Fruit fly (Drosophila melanogaster) whole organism, embryonic: ENCODE results near the gene Pi4KIIalpha.

ENCODE experiments used
- CG10366 ChIP-seq: fragments of 200-800 bp; sonication (Bioruptor generic); IDR thresholded peaks from 2 replicates; pipeline ENCODE4 v1.3.6; 2022; ENCODE audit warnings: missing biosample characterization, missing genetic modification characterization
- CG11085 ChIP-seq: fragments of 200-800 bp; sonication (Bioruptor generic); IDR thresholded peaks from 2 replicates; pipeline ENCODE4 v1.3.6; 2022; ENCODE audit warnings: missing biosample characterization, missing genetic modification characterization
- CG12219 ChIP-seq: fragments of 200-800 bp; sonication (Bioruptor generic); optimal IDR thresholded peaks from 3 replicates; lab custom pipeline; 2018; ENCODE audit warnings: missing biosample characterization, mild to moderate bottlenecking, missing genetic modification characterization
- CG13296 ChIP-seq: fragments of 200-800 bp; sonication (Bioruptor generic); optimal IDR thresholded peaks from 3 replicates; lab custom pipeline; 2018; ENCODE audit warnings: missing biosample characterization, mild to moderate bottlenecking, missing genetic modification characterization
- CG15479 ChIP-seq: fragments of 200-800 bp; sonication (Bioruptor generic); optimal IDR thresholded peaks from 3 replicates; lab custom pipeline; 2019; ENCODE audit warnings: missing biosample characterization, mild to moderate bottlenecking, missing genetic modification characterization, moderate library complexity
- CG15601 ChIP-seq: fragments of 200-800 bp; sonication (Bioruptor generic); optimal IDR thresholded peaks from 3 replicates; lab custom pipeline; 2019; ENCODE audit warnings: missing biosample characterization, mild to moderate bottlenecking, missing genetic modification characterization, moderate library complexity
- CG16779 ChIP-seq: fragments of 200-800 bp; sonication (Bioruptor generic); IDR thresholded peaks from 2 replicates; pipeline ENCODE4 v1.3.6; 2022; ENCODE audit warnings: missing biosample characterization, missing genetic modification characterization
- CG17829 ChIP-seq: fragments of 200-800 bp; optimal IDR thresholded peaks from 2 replicates; lab custom pipeline; 2019; ENCODE audit warnings: missing biosample characterization, mild to moderate bottlenecking, missing genetic modification characterization, moderate library complexity
- CG1832 ChIP-seq: fragments of 200-800 bp; sonication (Bioruptor generic); optimal IDR thresholded peaks from 2 replicates; lab custom pipeline; 2017; ENCODE audit warnings: missing biosample characterization, mild to moderate bottlenecking, missing genetic modification characterization, inconsistent platforms
- CG18476 ChIP-seq: fragments of 200-800 bp; sonication (Bioruptor generic); optimal IDR thresholded peaks from 2 replicates; lab custom pipeline; 2016; ENCODE audit warnings: missing biosample characterization, mild to moderate bottlenecking, missing genetic modification characterization
- CG18619 ChIP-seq: fragments of 200-800 bp; sonication (Bioruptor generic); optimal IDR thresholded peaks from 3 replicates; lab custom pipeline; 2017; ENCODE audit warnings: missing biosample characterization, mild to moderate bottlenecking, missing genetic modification characterization
- CG2678 ChIP-seq: fragments of 200-800 bp; sonication (Bioruptor generic); optimal IDR thresholded peaks from 3 replicates; lab custom pipeline; 2019; ENCODE audit warnings: missing biosample characterization, mild to moderate bottlenecking, missing genetic modification characterization, moderate library complexity
- CG2712 ChIP-seq: fragments of 200-800 bp; optimal IDR thresholded peaks from 3 replicates; lab custom pipeline; 2019; ENCODE audit warnings: missing biosample characterization, mild to moderate bottlenecking, missing genetic modification characterization, moderate library complexity
- CG34376 ChIP-seq: fragments of 200-800 bp; sonication (Bioruptor generic); optimal IDR thresholded peaks from 2 replicates; lab custom pipeline; 2018; ENCODE audit warnings: missing biosample characterization, mild to moderate bottlenecking, missing genetic modification characterization
- CG4730 ChIP-seq: fragments of 200-800 bp; sonication (Bioruptor generic); IDR thresholded peaks from 2 replicates; pipeline ENCODE4 v1.3.6; 2022; ENCODE audit warnings: missing biosample characterization, missing genetic modification characterization
- CG7745 ChIP-seq: fragments of 200-800 bp; sonication (Bioruptor generic); optimal IDR thresholded peaks from 2 replicates; lab custom pipeline; 2018; ENCODE audit warnings: missing biosample characterization, mild to moderate bottlenecking, missing genetic modification characterization, moderate library complexity
- CG7839 ChIP-seq: fragments of 200-800 bp; sonication (Bioruptor generic); optimal IDR thresholded peaks from 3 replicates; lab custom pipeline; 2018; ENCODE audit warnings: missing biosample characterization, mild to moderate bottlenecking, missing genetic modification characterization, moderate library complexity
- CG9876 ChIP-seq: fragments of 200-800 bp; sonication (Bioruptor generic); optimal IDR thresholded peaks from 2 replicates; lab custom pipeline; 2016; ENCODE audit warnings: missing biosample characterization, missing genetic modification characterization
- Dip2 ChIP-seq: fragments of 200-800 bp; sonication (Bioruptor generic); IDR thresholded peaks from 2 replicates; pipeline ENCODE4 v1.3.6; 2022; ENCODE audit warnings: missing biosample characterization, missing genetic modification characterization
- Ets65A ChIP-seq: fragments of 200-800 bp; sonication (Bioruptor generic); peaks from one replicate; lab custom pipeline; 2016; ENCODE audit warnings: missing biosample characterization, missing genetic modification characterization
- Ets97D ChIP-seq: fragments of 200-800 bp; sonication (Bioruptor generic); optimal IDR thresholded peaks from 3 replicates; lab custom pipeline; 2016; ENCODE audit warnings: missing biosample characterization, missing genetic modification characterization
- Gsc ChIP-seq: fragments of 200-800 bp; sonication (Bioruptor generic); IDR thresholded peaks from 2 replicates; pipeline ENCODE4 v1.3.6; 2022; ENCODE audit warnings: missing biosample characterization, missing genetic modification characterization
- HHEX ChIP-seq: fragments of 200-800 bp; sonication (Bioruptor generic); optimal IDR thresholded peaks from 3 replicates; lab custom pipeline; 2017; ENCODE audit warnings: missing biosample characterization, mild to moderate bottlenecking, missing genetic modification characterization, missing genetic modification reagents
- Hand ChIP-seq: fragments of 200-800 bp; sonication (Bioruptor generic); optimal IDR thresholded peaks from 2 replicates; lab custom pipeline; 2017; ENCODE audit warnings: mild to moderate bottlenecking, missing biosample characterization, missing genetic modification reagents, missing genetic modification characterization
- Hr3 ChIP-seq: fragments of 200-800 bp; sonication (Bioruptor generic); optimal IDR thresholded peaks from 3 replicates; lab custom pipeline; 2016; ENCODE audit warnings: missing biosample characterization, missing genetic modification characterization
- Hsf ChIP-seq: fragments of 200-800 bp; sonication (Bioruptor generic); optimal IDR thresholded peaks from 3 replicates; lab custom pipeline; 2016; ENCODE audit warnings: missing biosample characterization, missing genetic modification characterization
- MESR4 ChIP-seq: fragments of 200-800 bp; sonication (Bioruptor generic); optimal IDR thresholded peaks from 2 replicates; lab custom pipeline; 2018; ENCODE audit warnings: missing biosample characterization, mild to moderate bottlenecking, missing genetic modification characterization, moderate library complexity
- NK7.1 ChIP-seq: fragments of 200-800 bp; sonication (Bioruptor generic); optimal IDR thresholded peaks from 3 replicates; lab custom pipeline; 2016; ENCODE audit warnings: missing biosample characterization, missing genetic modification characterization
- Nf-YC ChIP-seq: fragments of 200-800 bp; optimal IDR thresholded peaks from 3 replicates; lab custom pipeline; 2019; ENCODE audit warnings: missing biosample characterization, mild to moderate bottlenecking, missing genetic modification characterization, moderate library complexity
- Spps ChIP-seq: fragments of 200-800 bp; sonication (Bioruptor generic); optimal IDR thresholded peaks from 2 replicates; lab custom pipeline; 2018; ENCODE audit warnings: missing biosample characterization, mild to moderate bottlenecking, missing genetic modification characterization
- ase ChIP-seq: fragments of 200-800 bp; sonication (Bioruptor generic); IDR thresholded peaks from 3 replicates; pipeline ENCODE4 v1.3.6; 2022; ENCODE audit warnings: missing biosample characterization, missing genetic modification characterization
- ash1 ChIP-seq: fragments of 200-800 bp; sonication (Bioruptor generic); optimal IDR thresholded peaks from 2 replicates; lab custom pipeline; 2018; ENCODE audit warnings: missing biosample characterization, mild to moderate bottlenecking, missing genetic modification characterization
- bigmax ChIP-seq: fragments of 200-800 bp; sonication (Bioruptor generic); optimal IDR thresholded peaks from 2 replicates; lab custom pipeline; 2018; ENCODE audit warnings: missing biosample characterization, mild to moderate bottlenecking, missing genetic modification characterization
- cas ChIP-seq: fragments of 200-800 bp; sonication (Bioruptor generic); IDR thresholded peaks from 2 replicates; pipeline ENCODE4 v1.3.6; 2022; ENCODE audit warnings: missing biosample characterization, missing genetic modification characterization
- chm ChIP-seq: fragments of 200-800 bp; sonication (Bioruptor generic); IDR thresholded peaks from 2 replicates; pipeline ENCODE4 v1.3.6; 2022; ENCODE audit warnings: missing biosample characterization, missing genetic modification characterization
- crc ChIP-seq: fragments of 200-800 bp; sonication (Bioruptor generic); optimal IDR thresholded peaks from 2 replicates; lab custom pipeline; 2016; ENCODE audit warnings: missing biosample characterization, missing genetic modification characterization
- dimm ChIP-seq: fragments of 200-800 bp; sonication (Bioruptor generic); IDR thresholded peaks from 2 replicates; pipeline ENCODE4 v1.3.6; 2022; ENCODE audit warnings: missing biosample characterization, missing genetic modification characterization
- dpn ChIP-seq, 2 experiments: fragments of 200-800 bp; sonication (Bioruptor generic); optimal IDR thresholded peaks; 3 replicates each; lab custom pipeline; 2016; ENCODE audit warnings: missing biosample characterization in 2 of 2, missing genetic modification characterization in 2 of 2
- h ChIP-seq: fragments of >200 bp; optimal IDR thresholded peaks from 2 replicates; lab custom pipeline; 2017
- ind ChIP-seq: fragments of 200-800 bp; sonication (Bioruptor generic); optimal IDR thresholded peaks from 3 replicates; lab custom pipeline; 2016; ENCODE audit warnings: missing biosample characterization, missing genetic modification characterization
- jumu ChIP-seq: fragments of 200-800 bp; sonication (Bioruptor generic); optimal IDR thresholded peaks from 3 replicates; lab custom pipeline; 2016; ENCODE audit warnings: missing biosample characterization, missing genetic modification characterization
- kni ChIP-seq: fragments of 200-800 bp; sonication (Bioruptor generic); optimal IDR thresholded peaks from 3 replicates; lab custom pipeline; 2017; ENCODE audit warnings: mild to moderate bottlenecking, missing biosample characterization, missing genetic modification reagents, missing genetic modification characterization
- lov ChIP-seq, 2 experiments: fragments of 200-800 bp in 1 of 2; fragments of >200 bp in 1 of 2; sonication (Bioruptor generic) in 1 of 2; IDR thresholded peaks in 1 of 2; optimal IDR thresholded peaks in 1 of 2; 2 replicates in 1 of 2; 3 replicates in 1 of 2; pipeline versions ENCODE4 v1.3.6 to Lab custom; 2017 to 2022; ENCODE audit warnings: missing biosample characterization in 1 of 2, missing genetic modification characterization in 1 of 2
- mirr ChIP-seq: fragments of 200-800 bp; sonication (Bioruptor generic); optimal IDR thresholded peaks from 3 replicates; lab custom pipeline; 2018; ENCODE audit warnings: missing biosample characterization, mild to moderate bottlenecking, missing genetic modification characterization
- nerfin-2 ChIP-seq: fragments of 200-800 bp; sonication (Bioruptor generic); IDR thresholded peaks from 2 replicates; pipeline ENCODE4 v1.3.6; 2022; ENCODE audit warnings: missing biosample characterization, missing genetic modification characterization; ENCODE audit not compliant: partially characterized antibody
- oc ChIP-seq: fragments of 200-800 bp; sonication (Bioruptor generic); optimal IDR thresholded peaks from 2 replicates; lab custom pipeline; 2018; ENCODE audit warnings: missing biosample characterization, mild to moderate bottlenecking, missing genetic modification characterization, moderate library complexity
- onecut ChIP-seq: fragments of 200-800 bp; sonication (Bioruptor generic); IDR thresholded peaks from 2 replicates; pipeline ENCODE4 v1.3.6; 2022; ENCODE audit warnings: missing biosample characterization, missing genetic modification characterization
- pita ChIP-seq: fragments of 200-800 bp; sonication (Bioruptor generic); optimal IDR thresholded peaks from 2 replicates; lab custom pipeline; 2017; ENCODE audit warnings: missing biosample characterization, mild to moderate bottlenecking, missing genetic modification characterization
- sisA ChIP-seq: fragments of 200-800 bp; sonication (Bioruptor generic); IDR thresholded peaks from 2 replicates; pipeline ENCODE4 v1.3.6; 2022; ENCODE audit warnings: missing biosample characterization, missing genetic modification characterization
- sqz ChIP-seq: fragments of 200-800 bp; sonication (Bioruptor generic); optimal IDR thresholded peaks from 3 replicates; lab custom pipeline; 2018; ENCODE audit warnings: missing biosample characterization, mild to moderate bottlenecking, missing genetic modification characterization
- tap ChIP-seq: fragments of 200-800 bp; optimal IDR thresholded peaks from 3 replicates; lab custom pipeline; 2019; ENCODE audit warnings: missing biosample characterization, mild to moderate bottlenecking, missing genetic modification characterization, moderate library complexity

Pi4KIIalpha gene

DNA sequence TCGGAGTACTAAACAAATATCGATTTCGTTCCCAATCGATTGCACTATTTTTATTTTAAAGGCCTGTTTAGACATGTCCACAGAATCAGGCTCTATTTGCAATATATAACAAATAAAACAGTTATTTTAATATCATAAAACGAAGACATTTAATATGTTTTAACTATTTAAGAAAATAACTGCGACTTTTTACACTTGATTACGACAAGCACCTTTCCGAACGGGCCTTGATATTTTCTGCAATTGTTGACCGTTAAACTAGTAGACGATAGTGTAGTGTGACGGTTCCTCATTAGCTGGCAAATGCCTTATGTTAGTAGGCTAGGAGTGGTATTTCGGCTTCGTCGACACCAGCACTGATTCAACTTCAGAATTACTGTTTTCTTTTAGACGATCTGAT lies 5.1 kb upstream of the Pi4KIIalpha start, which contains the start of the genes CG2931 and Rheb (continued):
- peak; percentile 31; the same call in 1 of the 2 replicates for TF ChIP-seq CG4730 (GFP tag; lab: Robert Waterston, UW)
- no peak for TF ChIP-seq kni (GFP tag; lab: Kevin White, UChicago)
- TF ChIP-seq ase (GFP tag; lab: Robert Waterston, UW): peak; percentile 47; the same call in 2 of the 3 replicates
- no peak for TF ChIP-seq CG9876 (GFP tag; lab: Kevin White, UChicago)
- TF ChIP-seq Ets97D (GFP tag; lab: Kevin White, UChicago): peak; percentile 76
- no peak for TF ChIP-seq pita (GFP tag; lab: Kevin White, UChicago)
- peak; percentile 65 for TF ChIP-seq Hsf (GFP tag; lab: Kevin White, UChicago)
- TF ChIP-seq MESR4 (GFP tag; lab: Kevin White, UChicago): peak; percentile 41
- TF ChIP-seq CG2678 (tag; lab: Kevin White, UChicago): peak; percentile 65
- TF ChIP-seq CG2712 (tag; lab: Kevin White, UChicago): peak; percentile 78
- TF ChIP-seq bigmax (GFP tag; lab: Kevin White, UChicago): no peak
- TF ChIP-seq chm (GFP tag; lab: Robert Waterston, UW): 0 out of 2 replicates have a peak, but pooled peaks have one; percentile 12
- TF ChIP-seq NK7.1: no peak
- peak; percentile 51 for TF ChIP-seq CG15479 (GFP tag; lab: Kevin White, UChicago)
- TF ChIP-seq CG7745: no peak
- TF ChIP-seq Gsc (GFP tag; lab: Robert Waterston, UW): 0 out of 2 replicates have a peak, but pooled peaks have one; percentile 7
- peak; percentile 63; the same call in 1 of the 2 replicates for TF ChIP-seq CG11085 (GFP tag; lab: Robert Waterston, UW)
- peak; percentile 63 for TF ChIP-seq Hr3 (GFP tag; lab: Kevin White, UChicago)
- TF ChIP-seq CG7839 (tag; lab: Kevin White, UChicago): peak; percentile 58
- peak; percentile 76 for TF ChIP-seq ind
- TF ChIP-seq CG18476 (GFP tag; lab: Kevin White, UChicago): peak; percentile 43
- peak; percentile 48 for TF ChIP-seq tap (tag; lab: Kevin White, UChicago)
- peak; percentile 69 for TF ChIP-seq sisA (GFP tag; lab: Robert Waterston, UW)
- peak; percentile 50 to 69 for TF ChIP-seq dpn (GFP tag; optimal IDR thresholded peaks at IDR 0.05; lab: Kevin White, UChicago)
- TF ChIP-seq Spps: peak; percentile 23
- peak; percentile 84 for TF ChIP-seq onecut (GFP tag; lab: Robert Waterston, UW)
- TF ChIP-seq dimm (GFP tag; lab: Robert Waterston, UW): no peak
- no peak for TF ChIP-seq CG1832
- no peak for TF ChIP-seq CG34376 (GFP tag; lab: Kevin White, UChicago)
- peak; percentile 83 for TF ChIP-seq CG17829
- peak; percentile 61 for TF ChIP-seq Nf-YC (tag; lab: Kevin White, UChicago)
- no peak for TF ChIP-seq ash1
- TF ChIP-seq CG16779 (GFP tag; lab: Robert Waterston, UW): no peak
- TF ChIP-seq crc (GFP tag; lab: Kevin White, UChicago): no peak
- peak; percentile 48; the same call in 1 of the 2 replicates for TF ChIP-seq cas (GFP tag; lab: Robert Waterston, UW)
- no peak for TF ChIP-seq h
- TF ChIP-seq oc (tag; lab: Kevin White, UChicago): no peak
- TF ChIP-seq nerfin-2: 0 out of 2 replicates have a peak, but pooled peaks have one; percentile 30
- TF ChIP-seq Ets65A (GFP tag; lab: Kevin White, UChicago): peak; percentile 94
- no peak for TF ChIP-seq CG12219 (GFP tag; lab: Kevin White, UChicago)
- TF ChIP-seq CG10366: peak; percentile 70
- TF ChIP-seq HHEX (GFP tag; lab: Kevin White, UChicago): peak; percentile 27
- peak; percentile 13 for TF ChIP-seq Hand (GFP tag; lab: Kevin White, UChicago)
- TF ChIP-seq mirr (GFP tag; lab: Kevin White, UChicago): no peak
- TF ChIP-seq CG13296 (GFP tag; lab: Kevin White, UChicago): peak; percentile 23
- TF ChIP-seq CG18619 (GFP tag; lab: Kevin White, UChicago): peak; percentile 12
- no peak for TF ChIP-seq sqz (GFP tag; lab: Kevin White, UChicago)
- no peak for TF ChIP-seq lov (optimal IDR thresholded peaks at IDR 0.05; lab: Kevin White, UChicago)
- TF ChIP-seq lov (GFP tag; IDR thresholded peaks at IDR 0.05; lab: Robert Waterston, UW): peak; percentile 27; the same call in 1 of the 3 replicates
- no peak for TF ChIP-seq Dip2 (GFP tag; lab: Robert Waterston, UW)
- peak; percentile 71 for TF ChIP-seq CG15601
- TF ChIP-seq jumu (GFP tag; lab: Kevin White, UChicago): peak; percentile 30
